Worm (Caenorhabditis elegans) whole organism, L1 larva: ENCODE measurements around the gene C33H5.13.
A peak's percentile ranks its signal among the peaks of the same experiment; 100 is the strongest.

ENCODE experiments used
- C16A3.4 ChIP-seq: fragments of 150-350 bp; optimal IDR thresholded peaks from 2 replicates; lab custom pipeline; 2014; ENCODE audit warnings: missing biosample characterization, missing genetic modification characterization
- alr-1 ChIP-seq: fragments of 200-800 bp; sonication (Bioruptor generic); optimal IDR thresholded peaks from 2 replicates; lab custom pipeline; 2018; ENCODE audit warnings: borderline replicate concordance, mild to moderate bottlenecking, missing genetic modification characterization, missing compliant biosample characterization
- aly-2 ChIP-seq: fragments of 150-350 bp; optimal IDR thresholded peaks from 2 replicates; lab custom pipeline; 2014; ENCODE audit warnings: missing biosample characterization, missing genetic modification characterization
- blmp-1 ChIP-seq: fragments of 150-350 bp; optimal IDR thresholded peaks from 2 replicates; lab custom pipeline; 2014; ENCODE audit warnings: missing biosample characterization, missing genetic modification characterization
- ceh-8 ChIP-seq: fragments of 200-800 bp; sonication (Bioruptor generic); optimal IDR thresholded peaks from 2 replicates; lab custom pipeline; 2018; ENCODE audit warnings: mild to moderate bottlenecking, missing genetic modification characterization, moderate library complexity, missing compliant biosample characterization
- ceh-82 ChIP-seq, 3 experiments: fragments of 150-350 bp in 1 of 3; sonication (generic microtip) in 2 of 3; optimal IDR thresholded peaks; 2 replicates each; lab custom pipeline; 2014 to 2017; ENCODE audit warnings: missing biosample characterization in 3 of 3, missing genetic modification characterization in 3 of 3
- dpl-1 ChIP-seq, 3 experiments: fragments of 150-350 bp in 2 of 3; sonication (generic microtip) in 1 of 3; optimal IDR thresholded peaks; 2 replicates each; lab custom pipeline; 2014 to 2017; ENCODE audit warnings: missing biosample characterization in 3 of 3, missing genetic modification characterization in 3 of 3, missing genetic modification reagents in 3 of 3
- efl-1 ChIP-seq, 4 experiments: fragments of 150-350 bp; optimal IDR thresholded peaks in 3 of 4; peaks in 1 of 4; 1 replicate in 1 of 4; 2 replicates in 3 of 4; lab custom pipeline; 2014; ENCODE audit warnings: missing biosample characterization in 2 of 4, missing genetic modification characterization in 2 of 4, missing genetic modification reagents in 2 of 4
- egl-27 ChIP-seq, 2 experiments: fragments of 150-350 bp in 1 of 2; sonication (generic microtip); optimal IDR thresholded peaks; 3 replicates each; lab custom pipeline; 2017 to 2018; ENCODE audit warnings: missing biosample characterization in 2 of 2, missing genetic modification characterization in 2 of 2, missing genetic modification reagents in 2 of 2
- elt-3 ChIP-seq, 6 experiments: fragments of 150-350 bp in 1 of 6; sonication (generic microtip); optimal IDR thresholded peaks; 2 replicates each; lab custom pipeline; 2017 to 2018; ENCODE audit warnings: missing biosample characterization in 6 of 6, missing genetic modification characterization in 6 of 6, inconsistent platforms in 1 of 6
- fos-1 ChIP-seq: fragments of 150-350 bp; optimal IDR thresholded peaks from 2 replicates; lab custom pipeline; 2014; ENCODE audit warnings: missing biosample characterization, missing genetic modification characterization
- grh-1 ChIP-seq: fragments of 200-800 bp; sonication (Bioruptor generic); IDR thresholded peaks from 2 replicates; pipeline ENCODE4 v1.3.6; 2022; ENCODE audit warnings: missing genetic modification reagents, missing genetic modification characterization, missing compliant biosample characterization
- hlh-17 ChIP-seq: fragments of 200-800 bp; sonication (Bioruptor generic); optimal IDR thresholded peaks from 2 replicates; lab custom pipeline; 2018; ENCODE audit warnings: missing genetic modification characterization, mild to moderate bottlenecking, missing compliant biosample characterization, moderate library complexity, borderline replicate concordance
- hpl-2 ChIP-seq: fragments of 150-350 bp; optimal IDR thresholded peaks from 2 replicates; lab custom pipeline; 2014; ENCODE audit warnings: missing biosample characterization, missing genetic modification reagents, missing genetic modification characterization
- irx-1 ChIP-seq: sonication (generic microtip); optimal IDR thresholded peaks from 2 replicates; lab custom pipeline; 2016; ENCODE audit warnings: missing genetic modification characterization, missing compliant biosample characterization
- isw-1 ChIP-seq: fragments of 200-800 bp; sonication (Bioruptor generic); IDR thresholded peaks from 2 replicates; pipeline ENCODE4 v1.3.6; 2022; ENCODE audit warnings: missing genetic modification characterization, missing compliant biosample characterization
- jun-1 ChIP-seq: fragments of 150-350 bp; optimal IDR thresholded peaks from 2 replicates; lab custom pipeline; 2014; ENCODE audit warnings: missing biosample characterization, missing genetic modification reagents, missing genetic modification characterization
- lin-14 ChIP-seq: fragments of 200-800 bp; sonication (Bioruptor generic); optimal IDR thresholded peaks from 2 replicates; lab custom pipeline; 2018; ENCODE audit warnings: mild to moderate bottlenecking, missing genetic modification characterization, moderate library complexity, missing compliant biosample characterization
- lin-35 ChIP-seq, 2 experiments: fragments of 150-350 bp; optimal IDR thresholded peaks; 2 replicates each; lab custom pipeline; 2014; ENCODE audit warnings: missing biosample characterization in 2 of 2, missing genetic modification characterization in 2 of 2, missing genetic modification reagents in 2 of 2
- lin-39 ChIP-seq: fragments of 150-350 bp; optimal IDR thresholded peaks from 2 replicates; lab custom pipeline; 2014; ENCODE audit warnings: missing biosample characterization, missing genetic modification reagents, missing genetic modification characterization
- lsy-2 ChIP-seq, 2 experiments: fragments of 150-350 bp; optimal IDR thresholded peaks; 2 replicates each; lab custom pipeline; 2014; ENCODE audit warnings: missing biosample characterization in 2 of 2, missing genetic modification characterization in 2 of 2
- mep-1 ChIP-seq: fragments of 150-350 bp; optimal IDR thresholded peaks from 2 replicates; lab custom pipeline; 2014; ENCODE audit warnings: missing biosample characterization, missing genetic modification characterization
- nhr-12 ChIP-seq: sonication (generic microtip); optimal IDR thresholded peaks from 2 replicates; lab custom pipeline; 2017; ENCODE audit warnings: missing biosample characterization, missing genetic modification characterization
- nhr-20 ChIP-seq: sonication (generic microtip); optimal IDR thresholded peaks from 2 replicates; lab custom pipeline; 2016; ENCODE audit warnings: mild to moderate bottlenecking, missing genetic modification characterization, missing compliant biosample characterization
- nhr-237 ChIP-seq: fragments of 150-350 bp; optimal IDR thresholded peaks from 2 replicates; lab custom pipeline; 2014; ENCODE audit warnings: missing biosample characterization, missing genetic modification characterization
- nhr-47 ChIP-seq: sonication (generic microtip); optimal IDR thresholded peaks from 2 replicates; lab custom pipeline; 2016; ENCODE audit warnings: mild to moderate bottlenecking, missing genetic modification characterization, moderate library complexity, missing compliant biosample characterization
- nhr-71 ChIP-seq: sonication (generic microtip); optimal IDR thresholded peaks from 2 replicates; lab custom pipeline; 2016; ENCODE audit warnings: mild to moderate bottlenecking, missing genetic modification characterization, moderate library complexity, missing compliant biosample characterization
- nhr-84 ChIP-seq: sonication (generic microtip); optimal IDR thresholded peaks from 2 replicates; lab custom pipeline; 2017; ENCODE audit warnings: missing biosample characterization, missing genetic modification characterization
- nhr-85 ChIP-seq: sonication (generic microtip); peaks from one replicate; lab custom pipeline; 2016; ENCODE audit warnings: missing genetic modification characterization, inconsistent platforms, missing compliant biosample characterization
- nhr-90 ChIP-seq: sonication (generic microtip); optimal IDR thresholded peaks from 2 replicates; lab custom pipeline; 2016; ENCODE audit warnings: mild to moderate bottlenecking, missing genetic modification characterization, missing compliant biosample characterization; ENCODE audit not compliant: poor library complexity
- pax-3 ChIP-seq: fragments of 200-800 bp; sonication (Bioruptor generic); optimal IDR thresholded peaks from 2 replicates; lab custom pipeline; 2018; ENCODE audit warnings: mild to moderate bottlenecking, missing genetic modification characterization, moderate library complexity, missing compliant biosample characterization
- rnt-1 ChIP-seq: sonication (generic microtip); optimal IDR thresholded peaks from 2 replicates; lab custom pipeline; 2016; ENCODE audit warnings: mild to moderate bottlenecking, missing genetic modification characterization, moderate library complexity, missing compliant biosample characterization
- snu-23 ChIP-seq: sonication (generic microtip); optimal IDR thresholded peaks from 2 replicates; lab custom pipeline; 2016; ENCODE audit warnings: missing genetic modification characterization, missing compliant biosample characterization
- sup-37 ChIP-seq: fragments of 200-800 bp; sonication (Bioruptor generic); optimal IDR thresholded peaks from 2 replicates; lab custom pipeline; 2018; ENCODE audit warnings: mild to moderate bottlenecking, missing genetic modification characterization, missing compliant biosample characterization
- tlp-1 ChIP-seq: fragments of 150-350 bp; optimal IDR thresholded peaks from 2 replicates; lab custom pipeline; 2014; ENCODE audit warnings: missing biosample characterization, missing genetic modification characterization
- unc-30 ChIP-seq: sonication (generic microtip); optimal IDR thresholded peaks from 2 replicates; lab custom pipeline; 2017; ENCODE audit warnings: missing biosample characterization, missing genetic modification characterization
- unc-98 ChIP-seq: fragments of 200-800 bp; sonication (Bioruptor generic); IDR thresholded peaks from 2 replicates; pipeline ENCODE4 v1.3.6; 2022; ENCODE audit warnings: missing genetic modification characterization, missing compliant biosample characterization
- xbp-1 ChIP-seq: sonication (generic microtip); optimal IDR thresholded peaks from 2 replicates; lab custom pipeline; 2016; ENCODE audit warnings: missing genetic modification characterization, missing compliant biosample characterization
- ztf-11 ChIP-seq, 2 experiments: sonication (generic microtip); optimal IDR thresholded peaks; 2 replicates each; lab custom pipeline; 2016 to 2017; ENCODE audit warnings: missing genetic modification characterization in 2 of 2, missing biosample characterization in 1 of 2, missing compliant biosample characterization in 1 of 2

Gene C33H5.13

ce11 chrIV:7836030-7836429, 44.0 kb upstream of the C33H5.13 start:
- TF ChIP-seq irx-1 (tag; lab: Kevin White, UChicago) (no peak), tlp-1 (no peak), unc-30 (tag; lab: Kevin White, UChicago) (no peak), sup-37 (GFP tag; lab: Kevin White, UChicago) (no peak), lsy-2 (tag; optimal IDR thresholded peaks at IDR 0.05; lab: Kevin White, UChicago) (peak; percentile 7 to 69), mep-1 (peak; percentile 76), nhr-85 (tag; lab: Kevin White, UChicago) (peak; percentile 66), ztf-11 (tag; optimal IDR thresholded peaks at IDR 0.05; lab: Kevin White, UChicago) (no peak), snu-23 (GFP tag; lab: Kevin White, UChicago) (peak; percentile 57), efl-1 (optimal IDR thresholded peaks at IDR 0.05; lab: Kevin White, UChicago) (peak in 1 of 2 experiments; percentile 1), efl-1 (GFP tag; optimal IDR thresholded peaks at IDR 0.05 in 1 of 2; lab: Kevin White, UChicago) (peak in 1 of 2 experiments; percentile 85), hpl-2 (GFP tag; lab: Kevin White, UChicago) (no peak), nhr-20 (tag; lab: Kevin White, UChicago) (peak; percentile 56), blmp-1 (peak; percentile 92), nhr-71 (tag; lab: Kevin White, UChicago) (peak; percentile 10), lin-14 (GFP tag; lab: Kevin White, UChicago) (peak; percentile 54), lin-35 (GFP tag; optimal IDR thresholded peaks at IDR 0.05; lab: Kevin White, UChicago) (peak in 1 of 2 experiments; percentile 27), isw-1 (GFP tag; lab: Robert Waterston, UW) (no peak), nhr-90 (peak; percentile 27), ceh-8 (no peak), grh-1 (GFP tag; lab: Robert Waterston, UW) (peak; percentile 27; the same call in 1 of the 2 replicates), elt-3 (tag; optimal IDR thresholded peaks at IDR 0.05; lab: Kevin White, UChicago) (peak in 2 of 6 experiments; percentile 11 to 65), nhr-12 (tag; lab: Kevin White, UChicago) (no peak), C16A3.4 (peak; percentile 0)

- no peak for TF ChIP-seq irx-1 (tag; lab: Kevin White, UChicago)
- TF ChIP-seq nhr-84 = no peak
- no peak for TF ChIP-seq jun-1 (tag; lab: Kevin White, UChicago)
- no peak for TF ChIP-seq mep-1
- no peak for TF ChIP-seq hlh-17 (GFP tag; lab: Kevin White, UChicago)
- no peak for TF ChIP-seq lsy-2 (tag; optimal IDR thresholded peaks at IDR 0.05; lab: Kevin White, UChicago)
- TF ChIP-seq nhr-237 = no peak
- TF ChIP-seq aly-2 (tag; lab: Kevin White, UChicago) = no peak
- no peak for TF ChIP-seq lin-39
- TF ChIP-seq rnt-1 (tag; lab: Kevin White, UChicago) = no peak
- TF ChIP-seq pax-3 = no peak
- TF ChIP-seq alr-1 (tag; lab: Kevin White, UChicago) = no peak
- no peak for TF ChIP-seq nhr-47 (tag; lab: Kevin White, UChicago)
- no peak for TF ChIP-seq egl-27 (tag; optimal IDR thresholded peaks at IDR 0.05; lab: Kevin White, UChicago)
- TF ChIP-seq unc-98 (GFP tag; lab: Robert Waterston, UW) = no peak
- no peak for TF ChIP-seq fos-1 (tag; lab: Kevin White, UChicago)
- TF ChIP-seq ceh-8 = no peak
- no peak for TF ChIP-seq xbp-1
- no peak for TF ChIP-seq ceh-82 (tag; optimal IDR thresholded peaks at IDR 0.05; lab: Kevin White, UChicago)
- no peak for TF ChIP-seq dpl-1 (GFP tag; optimal IDR thresholded peaks at IDR 0.05; lab: Kevin White, UChicago)
Observed at ce11 chrIV:7834625-7835228, 42.7 kb upstream of the C33H5.13 start, which contains the start of gene erp-44.2. Gene erp-44.2, minus strand, starts transcription at chrIV:7834675.
